Worm (Caenorhabditis elegans) whole organism, L4/young adult: ENCODE results near the gene Y38E10A.22.

Source experiments
- dao-5 ChIP-seq: sonication (generic microtip); optimal IDR thresholded peaks from 2 replicates; lab custom pipeline; 2016; ENCODE audit warnings: missing genotype, missing genetic modification characterization, moderate library complexity, missing compliant biosample characterization
- him-1 ChIP-seq: sonication (generic microtip); optimal IDR thresholded peaks from 2 replicates; lab custom pipeline; 2016; ENCODE audit warnings: missing genotype, missing genetic modification reagents, missing genetic modification characterization, missing compliant biosample characterization

DNA sequence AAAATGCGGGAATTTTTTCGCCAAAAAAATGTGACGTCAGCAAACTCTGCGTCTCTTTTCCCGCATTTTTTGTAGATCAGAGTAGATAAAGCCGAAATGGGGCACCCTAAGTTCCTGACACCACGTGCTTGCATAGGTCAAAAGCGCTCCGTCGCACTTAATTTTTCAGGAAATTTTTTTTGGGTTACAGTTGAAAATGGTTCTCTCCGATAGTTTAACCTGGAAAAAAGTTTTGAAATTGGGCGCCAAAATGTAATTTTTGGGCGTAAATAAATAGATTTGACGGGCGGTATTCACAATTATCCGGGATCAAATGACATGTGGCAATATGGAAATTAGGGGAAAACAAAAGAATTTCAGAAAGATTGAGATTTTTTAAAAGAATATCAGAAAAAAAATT lies 5.1 kb downstream of the Y38E10A.22 start:
- TF ChIP-seq him-1 (tag; lab: Kevin White, UChicago) (no peak), dao-5 (tag; lab: Kevin White, UChicago) (no peak)
